Worm (Caenorhabditis elegans) whole organism, late embryonic: ENCODE measurements around the gene F09C6.11.

Experiments
- F13H6.1 ChIP-seq: sonication (generic microtip); optimal IDR thresholded peaks from 2 replicates; lab custom pipeline; 2016; ENCODE audit warnings: missing genetic modification characterization, missing compliant biosample characterization
- K02D7.2 ChIP-seq: sonication (generic microtip); optimal IDR thresholded peaks from 2 replicates; lab custom pipeline; 2017; ENCODE audit warnings: mild to moderate bottlenecking, missing genetic modification characterization, missing compliant biosample characterization
- K09A11.1 ChIP-seq: sonication (generic microtip); optimal IDR thresholded peaks from 2 replicates; lab custom pipeline; 2017; ENCODE audit warnings: antibody characterized with exemption, mild to moderate bottlenecking, missing genetic modification characterization, missing compliant biosample characterization; ENCODE audit not compliant: insufficient read depth
- T23F11.4 ChIP-seq: fragments of 200-800 bp; sonication (Bioruptor generic); optimal IDR thresholded peaks from 2 replicates; lab custom pipeline; 2018; ENCODE audit warnings: mild to moderate bottlenecking, missing genetic modification characterization, missing compliant biosample characterization
- ahr-1 ChIP-seq: sonication (generic microtip); optimal IDR thresholded peaks from 2 replicates; lab custom pipeline; 2016; ENCODE audit warnings: missing genetic modification characterization, missing compliant biosample characterization
- ama-1 ChIP-seq: fragments of 150-350 bp; optimal IDR thresholded peaks from 2 replicates; lab custom pipeline; 2014
- ceh-14 ChIP-seq: sonication (generic microtip); optimal IDR thresholded peaks from 2 replicates; lab custom pipeline; 2016; ENCODE audit warnings: missing genotype, missing genetic modification characterization, missing compliant biosample characterization
- ceh-18 ChIP-seq: sonication (generic microtip); optimal IDR thresholded peaks from 2 replicates; lab custom pipeline; 2016; ENCODE audit warnings: missing genetic modification characterization, missing compliant biosample characterization
- ceh-22 ChIP-seq: sonication (generic microtip); optimal IDR thresholded peaks from 2 replicates; lab custom pipeline; 2017; ENCODE audit warnings: missing biosample characterization, missing genetic modification characterization
- ceh-24 ChIP-seq: sonication (generic microtip); optimal IDR thresholded peaks from 2 replicates; lab custom pipeline; 2016; ENCODE audit warnings: mild to moderate bottlenecking, missing genetic modification characterization, missing compliant biosample characterization
- ceh-31 ChIP-seq: sonication (generic microtip); optimal IDR thresholded peaks from 2 replicates; lab custom pipeline; 2016; ENCODE audit warnings: missing genetic modification characterization, missing compliant biosample characterization
- ceh-34 ChIP-seq: sonication (generic microtip); optimal IDR thresholded peaks from 2 replicates; lab custom pipeline; 2016; ENCODE audit warnings: mild to moderate bottlenecking, missing genetic modification characterization, missing compliant biosample characterization
- ceh-45 ChIP-seq: fragments of 200-800 bp; sonication (Bioruptor generic); IDR thresholded peaks from 2 replicates; pipeline ENCODE4 v1.3.6; 2022; ENCODE audit warnings: missing genetic modification reagents, missing genetic modification characterization, missing compliant biosample characterization
- ceh-48 ChIP-seq: sonication (generic microtip); optimal IDR thresholded peaks from 2 replicates; lab custom pipeline; 2016; ENCODE audit warnings: missing genetic modification characterization, inconsistent platforms, missing compliant biosample characterization
- dmd-4 ChIP-seq: sonication (generic microtip); optimal IDR thresholded peaks from 2 replicates; lab custom pipeline; 2016; ENCODE audit warnings: borderline replicate concordance, missing genetic modification characterization, missing compliant biosample characterization
- elt-2 ChIP-seq: sonication (generic microtip); optimal IDR thresholded peaks from 2 replicates; lab custom pipeline; 2016; ENCODE audit warnings: missing genetic modification reagents, missing genetic modification characterization, missing compliant biosample characterization
- eyg-1 ChIP-seq: sonication (generic microtip); optimal IDR thresholded peaks from 2 replicates; lab custom pipeline; 2016; ENCODE audit warnings: missing genotype, missing genetic modification characterization, missing compliant biosample characterization
- fax-1 ChIP-seq: sonication (generic microtip); optimal IDR thresholded peaks from 2 replicates; lab custom pipeline; 2016; ENCODE audit warnings: missing genotype, missing genetic modification characterization, missing compliant biosample characterization
- fkh-10 ChIP-seq: fragments of 150-350 bp; optimal IDR thresholded peaks from 2 replicates; lab custom pipeline; 2014; ENCODE audit warnings: missing biosample characterization, missing genetic modification reagents, missing genetic modification characterization
- gmeb-2 ChIP-seq: sonication (generic microtip); optimal IDR thresholded peaks from 2 replicates; lab custom pipeline; 2016; ENCODE audit warnings: missing genetic modification characterization, inconsistent platforms, missing compliant biosample characterization
- hlh-6 ChIP-seq: sonication (generic microtip); optimal IDR thresholded peaks from 2 replicates; lab custom pipeline; 2016; ENCODE audit warnings: missing genotype, missing genetic modification characterization, missing compliant biosample characterization
- hlh-8 ChIP-seq: sonication (generic microtip); optimal IDR thresholded peaks from 2 replicates; lab custom pipeline; 2016; ENCODE audit warnings: missing genotype, missing genetic modification characterization, missing compliant biosample characterization
- lim-6 ChIP-seq: sonication (generic microtip); optimal IDR thresholded peaks from 2 replicates; lab custom pipeline; 2016; ENCODE audit warnings: missing genetic modification characterization, missing compliant biosample characterization
- lin-11 ChIP-seq: fragments of 200-800 bp; sonication (Bioruptor generic); optimal IDR thresholded peaks from 2 replicates; lab custom pipeline; 2018; ENCODE audit warnings: mild to moderate bottlenecking, missing genetic modification characterization, missing compliant biosample characterization
- madf-2 ChIP-seq: sonication (generic microtip); optimal IDR thresholded peaks from 2 replicates; lab custom pipeline; 2017; ENCODE audit warnings: missing genetic modification characterization, missing compliant biosample characterization
- nhr-232 ChIP-seq: sonication (generic microtip); optimal IDR thresholded peaks from 2 replicates; lab custom pipeline; 2016; ENCODE audit warnings: missing genetic modification characterization, missing compliant biosample characterization
- npax-4 ChIP-seq: sonication (generic microtip); optimal IDR thresholded peaks from 2 replicates; lab custom pipeline; 2016; ENCODE audit warnings: missing genetic modification characterization, missing compliant biosample characterization
- odd-2 ChIP-seq: sonication (generic microtip); optimal IDR thresholded peaks from 2 replicates; lab custom pipeline; 2017; ENCODE audit warnings: antibody characterized with exemption, mild to moderate bottlenecking, missing genetic modification characterization, missing compliant biosample characterization
- pag-3 ChIP-seq: sonication (generic microtip); optimal IDR thresholded peaks from 2 replicates; lab custom pipeline; 2016; ENCODE audit warnings: missing compliant biosample characterization, missing genetic modification characterization, borderline replicate concordance
- pax-1 ChIP-seq: fragments of 150-350 bp; optimal IDR thresholded peaks from 2 replicates; lab custom pipeline; 2014; ENCODE audit warnings: missing biosample characterization, missing genetic modification characterization
- pha-2 ChIP-seq: sonication (generic microtip); optimal IDR thresholded peaks from 2 replicates; lab custom pipeline; 2017; ENCODE audit warnings: mild to moderate bottlenecking, missing genetic modification characterization, missing compliant biosample characterization
- pros-1 ChIP-seq: fragments of 150-350 bp; optimal IDR thresholded peaks from 2 replicates; lab custom pipeline; 2014; ENCODE audit warnings: missing biosample characterization, missing genetic modification reagents, missing genetic modification characterization
- ref-2 ChIP-seq: sonication (generic microtip); optimal IDR thresholded peaks from 2 replicates; lab custom pipeline; 2016; ENCODE audit warnings: missing genetic modification characterization, missing compliant biosample characterization
- sox-4 ChIP-seq: sonication (generic microtip); optimal IDR thresholded peaks from 2 replicates; lab custom pipeline; 2017; ENCODE audit warnings: mild to moderate bottlenecking, missing genetic modification characterization, inconsistent platforms, missing compliant biosample characterization
- syd-9 ChIP-seq: sonication (generic microtip); optimal IDR thresholded peaks from 2 replicates; lab custom pipeline; 2016; ENCODE audit warnings: mild to moderate bottlenecking, missing genetic modification characterization, moderate library complexity, missing compliant biosample characterization
- tbx-7 ChIP-seq: sonication (generic microtip); optimal IDR thresholded peaks from 2 replicates; lab custom pipeline; 2016; ENCODE audit warnings: missing genotype, missing genetic modification characterization, missing compliant biosample characterization
- ttx-3 ChIP-seq: sonication (generic microtip); optimal IDR thresholded peaks from 2 replicates; lab custom pipeline; 2016; ENCODE audit warnings: missing genetic modification reagents, missing genetic modification characterization, missing compliant biosample characterization
- ztf-16 ChIP-seq: sonication (generic microtip); optimal IDR thresholded peaks from 2 replicates; lab custom pipeline; 2017; ENCODE audit warnings: missing genetic modification characterization, missing compliant biosample characterization

The F09C6.11 gene

DNA sequence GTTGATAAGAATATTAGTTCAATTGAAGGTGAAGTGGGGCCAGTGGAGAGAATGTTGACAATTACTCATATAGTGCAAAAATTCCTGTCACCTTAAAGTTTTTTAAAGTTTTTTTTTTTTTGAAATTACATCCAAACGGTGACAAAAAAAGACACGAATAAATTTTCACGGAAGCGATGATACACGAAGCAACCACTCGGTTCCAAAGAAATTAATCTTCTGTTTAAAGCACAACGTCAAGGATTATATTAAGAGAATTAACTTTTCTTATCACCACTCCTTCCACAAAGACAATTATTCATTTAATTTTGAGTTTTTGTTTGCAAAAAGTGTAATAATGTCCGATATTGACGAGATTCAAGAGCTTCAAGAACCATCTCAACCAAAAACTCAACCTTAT lies 16.7 kb downstream of the F09C6.11 start, which contains the start of gene clec-28:
Gene clec-28 (plus strand): TSS at position 301 of the 400 bp plus-strand sequence.
- TF ChIP-seq madf-2 (tag; lab: Kevin White, UChicago) (no peak), hlh-6 (tag; lab: Kevin White, UChicago) (no peak), ztf-16 (no peak), ref-2 (no peak), K09A11.1 (tag; lab: Kevin White, UChicago) (no peak), ceh-34 (tag; lab: Kevin White, UChicago) (no peak), eyg-1 (tag; lab: Kevin White, UChicago) (no peak), syd-9 (tag; lab: Kevin White, UChicago) (no peak), pag-3 (tag; lab: Kevin White, UChicago) (no peak), gmeb-2 (tag; lab: Kevin White, UChicago) (no peak), ceh-24 (tag; lab: Kevin White, UChicago) (no peak), ceh-22 (tag; lab: Kevin White, UChicago) (no peak), ttx-3 (no peak), npax-4 (tag; lab: Kevin White, UChicago) (no peak), ceh-14 (tag; lab: Kevin White, UChicago) (no peak), F13H6.1 (tag; lab: Kevin White, UChicago) (no peak), hlh-8 (tag; lab: Kevin White, UChicago) (no peak), pros-1 (tag; lab: Kevin White, UChicago) (no peak), lin-11 (tag; lab: Kevin White, UChicago) (no peak)
- TF ChIP-seq, all 69 proteins: peak for 0

DNA sequence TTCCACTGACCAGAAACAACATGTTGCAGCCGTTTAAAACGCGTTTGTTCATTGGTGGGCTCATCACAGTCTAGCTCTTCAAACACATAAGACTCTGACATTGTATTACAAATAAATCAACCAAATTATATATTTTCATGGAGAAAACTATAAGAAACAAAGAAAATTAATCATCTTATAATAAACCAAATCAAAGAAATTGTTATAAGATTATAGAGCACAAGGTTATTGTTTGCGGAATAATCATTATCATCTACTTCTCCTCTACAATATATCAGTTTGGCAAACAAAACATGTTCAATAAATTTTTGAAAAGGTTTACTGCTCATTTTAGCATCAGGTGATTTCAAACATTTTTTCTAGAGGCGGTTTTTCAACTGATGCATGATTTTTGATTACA lies 20.4 kb downstream of the F09C6.11 start, which contains the start of the genes clec-32 and clec-24:
Gene clec-32 (minus strand): TSS at position 101 of the 400 bp plus-strand sequence.
Gene clec-24 (plus strand): TSS at position 294 of the 400 bp plus-strand sequence.
- TF ChIP-seq ama-1 (lab: Kevin White, UChicago) (no peak), nhr-232 (tag; lab: Kevin White, UChicago) (no peak)

- TF ChIP-seq ceh-45 (GFP tag; lab: Robert Waterston, UW) (no peak), K02D7.2 (tag; lab: Kevin White, UChicago) (no peak), ahr-1 (tag; lab: Kevin White, UChicago) (no peak), odd-2 (tag; lab: Kevin White, UChicago) (no peak), fkh-10 (GFP tag; lab: Kevin White, UChicago) (no peak), F13H6.1 (tag; lab: Kevin White, UChicago) (no peak), syd-9 (tag; lab: Kevin White, UChicago) (no peak), ceh-18 (tag; lab: Kevin White, UChicago) (no peak), ama-1 (lab: Kevin White, UChicago) (no peak), dmd-4 (no peak)
These were observed 24.1 kb downstream of the F09C6.11 start, which contains the start of the genes clec-31 and clec-22 for ce11 chrV:16857977-16858479. Gene clec-31 (minus strand): TSS chrV:16858077. Gene clec-22 (plus strand): TSS chrV:16858429.

ce11 chrV:16853956-16854683 lies 28.0 kb downstream of the F09C6.11 start, which contains the start of the genes clec-35 and clec-27:
Gene clec-35 (minus strand): TSS chrV:16854056.
Gene clec-27 (plus strand): TSS chrV:16854633.
- TF ChIP-seq pag-3 (tag; lab: Kevin White, UChicago) (no peak), K02D7.2 (tag; lab: Kevin White, UChicago) (no peak), ceh-18 (tag; lab: Kevin White, UChicago) (no peak), T23F11.4 (GFP tag; lab: Kevin White, UChicago) (no peak), hlh-8 (tag; lab: Kevin White, UChicago) (no peak), fax-1 (tag; lab: Kevin White, UChicago) (no peak), ceh-31 (no peak), tbx-7 (tag; lab: Kevin White, UChicago) (no peak), elt-2 (tag; lab: Kevin White, UChicago) (no peak), nhr-232 (tag; lab: Kevin White, UChicago) (no peak), lim-6 (no peak), ceh-48 (no peak), sox-4 (tag; lab: Kevin White, UChicago) (no peak), pax-1 (tag; lab: Kevin White, UChicago) (no peak), odd-2 (tag; lab: Kevin White, UChicago) (no peak), npax-4 (tag; lab: Kevin White, UChicago) (no peak), pha-2 (tag; lab: Kevin White, UChicago) (no peak), ama-1 (lab: Kevin White, UChicago) (no peak)
- TF ChIP-seq, all 69 proteins: peak for 0
